Fruit fly (Drosophila melanogaster) whole organism, embryonic: Measurements from ENCODE around the gene CG33511.

Experiments used
- CG1024 ChIP-seq: fragments of 200-800 bp; sonication (Bioruptor generic); IDR thresholded peaks from 2 replicates; pipeline ENCODE4 v1.3.6; 2022; ENCODE audit warnings: missing biosample characterization, missing genetic modification characterization
- CG10959 ChIP-seq: fragments of 200-800 bp; sonication (Bioruptor generic); IDR thresholded peaks from 2 replicates; pipeline ENCODE4 v1.3.6; 2022; ENCODE audit warnings: missing biosample characterization, missing genetic modification characterization
- CG12236 ChIP-seq: fragments of 200-800 bp; sonication (Bioruptor generic); optimal IDR thresholded peaks from 2 replicates; lab custom pipeline; 2016; ENCODE audit warnings: missing biosample characterization, missing genetic modification characterization
- CG13424 ChIP-seq: fragments of 200-800 bp; sonication (Bioruptor generic); optimal IDR thresholded peaks from 2 replicates; lab custom pipeline; 2019; ENCODE audit warnings: missing biosample characterization, mild to moderate bottlenecking, missing genetic modification characterization, moderate library complexity
- CG14667 ChIP-seq: fragments of 200-800 bp; sonication (Bioruptor generic); IDR thresholded peaks from 2 replicates; pipeline ENCODE4 v1.3.6; 2022; ENCODE audit warnings: missing biosample characterization, missing genetic modification characterization
- CG15269 ChIP-seq: fragments of 200-800 bp; sonication (Bioruptor generic); optimal IDR thresholded peaks from 2 replicates; lab custom pipeline; 2018; ENCODE audit warnings: missing biosample characterization, mild to moderate bottlenecking, missing genetic modification characterization, moderate library complexity
- CG15514 ChIP-seq: fragments of 200-800 bp; sonication (Bioruptor generic); optimal IDR thresholded peaks from 3 replicates; lab custom pipeline; 2017; ENCODE audit warnings: missing biosample characterization, missing genetic modification characterization, mild to moderate bottlenecking, moderate library complexity, missing genetic modification reagents
- CG1792 ChIP-seq: fragments of 200-800 bp; sonication (Bioruptor generic); optimal IDR thresholded peaks from 2 replicates; lab custom pipeline; 2016; ENCODE audit warnings: missing biosample characterization, missing genetic modification characterization
- CG2199 ChIP-seq: fragments of 200-800 bp; sonication (Bioruptor generic); IDR thresholded peaks from 3 replicates; pipeline ENCODE4 v1.3.6; 2022; ENCODE audit warnings: missing biosample characterization, missing genetic modification characterization
- CG31365 ChIP-seq: fragments of 200-800 bp; sonication (Bioruptor generic); optimal IDR thresholded peaks from 2 replicates; lab custom pipeline; 2018; ENCODE audit warnings: missing biosample characterization, mild to moderate bottlenecking, missing genetic modification characterization
- CG32772 ChIP-seq: fragments of 200-800 bp; sonication (Bioruptor generic); IDR thresholded peaks from 2 replicates; pipeline ENCODE4 v1.3.6; 2022; ENCODE audit warnings: missing biosample characterization, missing genetic modification characterization
- CG34224 ChIP-seq: fragments of 200-800 bp; sonication (Bioruptor generic); IDR thresholded peaks from 3 replicates; pipeline ENCODE4 v1.3.6; 2022; ENCODE audit warnings: missing biosample characterization, missing genetic modification characterization; ENCODE audit not compliant: partially characterized antibody
- CG3847 ChIP-seq: fragments of 200-800 bp; sonication (Bioruptor generic); IDR thresholded peaks from 2 replicates; pipeline ENCODE4 v1.3.6; 2022; ENCODE audit warnings: missing biosample characterization, missing genetic modification characterization
- CG6654 ChIP-seq: fragments of 200-800 bp; sonication (Bioruptor generic); optimal IDR thresholded peaks from 2 replicates; lab custom pipeline; 2017; ENCODE audit warnings: missing biosample characterization, mild to moderate bottlenecking, missing genetic modification characterization
- CG7372 ChIP-seq: fragments of 200-800 bp; sonication (Bioruptor generic); IDR thresholded peaks from 2 replicates; pipeline ENCODE4 v1.3.6; 2022; ENCODE audit warnings: missing biosample characterization, missing genetic modification characterization
- CHES-1-like ChIP-seq: fragments of 200-800 bp; sonication (Bioruptor generic); optimal IDR thresholded peaks from 2 replicates; lab custom pipeline; 2016; ENCODE audit warnings: missing biosample characterization, missing genetic modification characterization
- D19A ChIP-seq: fragments of 200-800 bp; optimal IDR thresholded peaks from 3 replicates; lab custom pipeline; 2019; ENCODE audit warnings: missing biosample characterization, mild to moderate bottlenecking, missing genetic modification characterization, moderate library complexity
- Dek ChIP-seq: fragments of 200-800 bp; sonication (Bioruptor generic); optimal IDR thresholded peaks from 3 replicates; lab custom pipeline; 2019; ENCODE audit warnings: missing biosample characterization, mild to moderate bottlenecking, missing genetic modification characterization, moderate library complexity
- Doc2 ChIP-seq: fragments of 200-800 bp; sonication (Bioruptor generic); IDR thresholded peaks from 2 replicates; pipeline ENCODE4 v1.3.6; 2022; ENCODE audit warnings: missing biosample characterization, missing genetic modification characterization
- Dp ChIP-seq: fragments of 200-800 bp; sonication (Bioruptor generic); optimal IDR thresholded peaks from 2 replicates; lab custom pipeline; 2018; ENCODE audit warnings: missing biosample characterization, mild to moderate bottlenecking, missing genetic modification characterization, moderate library complexity
- Fer2 ChIP-seq: fragments of 200-800 bp; sonication (Bioruptor generic); optimal IDR thresholded peaks from 2 replicates; lab custom pipeline; 2018; ENCODE audit warnings: missing biosample characterization, mild to moderate bottlenecking, missing genetic modification characterization, moderate library complexity
- HLH54F ChIP-seq: fragments of 200-800 bp; sonication (Bioruptor generic); optimal IDR thresholded peaks from 3 replicates; lab custom pipeline; 2016; ENCODE audit warnings: missing biosample characterization, missing genetic modification characterization
- Hr51 ChIP-seq, 2 experiments: fragments of 200-800 bp; sonication (Bioruptor generic); optimal IDR thresholded peaks; 2 replicates in 1 of 2; 3 replicates in 1 of 2; lab custom pipeline; 2016 to 2018; ENCODE audit warnings: missing biosample characterization in 2 of 2, missing genetic modification characterization in 2 of 2, mild to moderate bottlenecking in 1 of 2, moderate library complexity in 1 of 2
- Lpt ChIP-seq: fragments of >200 bp; optimal IDR thresholded peaks from 2 replicates; lab custom pipeline; 2018; ENCODE audit warnings: missing biosample characterization, missing genetic modification characterization
- Max ChIP-seq: fragments of 200-800 bp; sonication (Bioruptor generic); optimal IDR thresholded peaks from 2 replicates; lab custom pipeline; 2016; ENCODE audit warnings: missing biosample characterization, mild to moderate bottlenecking, missing genetic modification characterization
- Meics ChIP-seq: fragments of 200-800 bp; sonication (Bioruptor generic); optimal IDR thresholded peaks from 2 replicates; lab custom pipeline; 2017; ENCODE audit warnings: missing biosample characterization, mild to moderate bottlenecking, missing genetic modification characterization
- Neu2 ChIP-seq: fragments of 200-800 bp; sonication (Bioruptor generic); optimal IDR thresholded peaks from 3 replicates; lab custom pipeline; 2016; ENCODE audit warnings: missing biosample characterization, missing genetic modification characterization, borderline replicate concordance
- Optix ChIP-seq: fragments of 200-800 bp; sonication (Bioruptor generic); IDR thresholded peaks from 3 replicates; pipeline ENCODE4 v1.3.6; 2022; ENCODE audit warnings: missing biosample characterization, missing genetic modification characterization
- ac ChIP-seq: fragments of 200-800 bp; sonication (Bioruptor generic); optimal IDR thresholded peaks from 3 replicates; lab custom pipeline; 2017; ENCODE audit warnings: missing biosample characterization, mild to moderate bottlenecking, missing genetic modification characterization
- amos ChIP-seq: fragments of 200-800 bp; sonication (Bioruptor generic); IDR thresholded peaks from 2 replicates; pipeline ENCODE4 v1.3.6; 2022; ENCODE audit warnings: missing biosample characterization, missing genetic modification characterization; ENCODE audit not compliant: partially characterized antibody
- ash1 ChIP-seq: fragments of 200-800 bp; sonication (Bioruptor generic); optimal IDR thresholded peaks from 2 replicates; lab custom pipeline; 2018; ENCODE audit warnings: missing biosample characterization, mild to moderate bottlenecking, missing genetic modification characterization
- bab2 ChIP-seq: fragments of 200-800 bp; sonication (Bioruptor generic); optimal IDR thresholded peaks from 2 replicates; lab custom pipeline; 2016; ENCODE audit warnings: missing biosample characterization, missing genetic modification characterization
- cad ChIP-seq: fragments of >200 bp; optimal IDR thresholded peaks from 2 replicates; lab custom pipeline; 2017; ENCODE audit warnings: missing biosample characterization, missing genetic modification characterization
- ci ChIP-seq: fragments of 200-800 bp; sonication (Bioruptor generic); IDR thresholded peaks from 3 replicates; pipeline ENCODE4 v1.3.6; 2022; ENCODE audit warnings: missing biosample characterization, missing genetic modification characterization
- dysf ChIP-seq: fragments of 200-800 bp; sonication (Bioruptor generic); IDR thresholded peaks from 3 replicates; pipeline ENCODE4 v1.3.6; 2022; ENCODE audit warnings: missing biosample characterization, missing genetic modification characterization
- grau ChIP-seq: fragments of 200-800 bp; optimal IDR thresholded peaks from 3 replicates; lab custom pipeline; 2019; ENCODE audit warnings: missing biosample characterization, mild to moderate bottlenecking, missing genetic modification characterization, moderate library complexity
- gt ChIP-seq: fragments of 200-800 bp; sonication (Bioruptor generic); IDR thresholded peaks from 2 replicates; pipeline ENCODE4 v1.3.6; 2022; ENCODE audit warnings: missing biosample characterization, missing genetic modification characterization
- her ChIP-seq: fragments of 200-800 bp; sonication (Bioruptor generic); optimal IDR thresholded peaks from 2 replicates; lab custom pipeline; 2016; ENCODE audit warnings: missing biosample characterization, missing genetic modification characterization
- hkb ChIP-seq, 2 experiments: fragments of 200-800 bp in 1 of 2; fragments of >200 bp in 1 of 2; sonication (Bioruptor generic) in 1 of 2; IDR thresholded peaks in 1 of 2; optimal IDR thresholded peaks in 1 of 2; 2 replicates each; pipeline versions ENCODE4 v1.3.6 to Lab custom; 2017 to 2022; ENCODE audit warnings: missing biosample characterization in 1 of 2, missing genetic modification characterization in 1 of 2
- kni ChIP-seq: fragments of 200-800 bp; sonication (Bioruptor generic); optimal IDR thresholded peaks from 3 replicates; lab custom pipeline; 2017; ENCODE audit warnings: mild to moderate bottlenecking, missing biosample characterization, missing genetic modification reagents, missing genetic modification characterization
- org-1 ChIP-seq: fragments of 200-800 bp; sonication (Bioruptor generic); optimal IDR thresholded peaks from 2 replicates; lab custom pipeline; 2017; ENCODE audit warnings: missing biosample characterization, missing genetic modification characterization
- otp ChIP-seq: fragments of 200-800 bp; sonication (Bioruptor generic); IDR thresholded peaks from 3 replicates; pipeline ENCODE4, ENCODE4 v1.3.6; 2022; ENCODE audit warnings: missing biosample characterization, missing genetic modification characterization
- pan ChIP-seq, 4 experiments: fragments of >200 bp in 3 of 4; fragments of 200-800 bp in 1 of 4; sonication (Bioruptor generic) in 1 of 4; optimal IDR thresholded peaks in 3 of 4; IDR thresholded peaks in 1 of 4; 2 replicates each; pipeline versions ENCODE4 v1.3.6 to Lab custom; 2017 to 2022; ENCODE audit warnings: missing biosample characterization in 2 of 4, missing genetic modification characterization in 2 of 4, mixed read lengths in 1 of 4
- pho ChIP-seq: fragments of 200-800 bp; sonication (Bioruptor generic); optimal IDR thresholded peaks from 2 replicates; lab custom pipeline; 2016; ENCODE audit warnings: missing biosample characterization, missing genetic modification characterization
- pita ChIP-seq: fragments of 200-800 bp; sonication (Bioruptor generic); optimal IDR thresholded peaks from 2 replicates; lab custom pipeline; 2017; ENCODE audit warnings: missing biosample characterization, mild to moderate bottlenecking, missing genetic modification characterization
- pnt ChIP-seq: fragments of 200-800 bp; sonication (Bioruptor generic); optimal IDR thresholded peaks from 3 replicates; lab custom pipeline; 2016; ENCODE audit warnings: missing biosample characterization, missing genetic modification characterization
- pzg ChIP-seq: fragments of 200-800 bp; sonication (Bioruptor generic); optimal IDR thresholded peaks from 3 replicates; lab custom pipeline; 2018; ENCODE audit warnings: missing biosample characterization, mild to moderate bottlenecking, missing genetic modification characterization, moderate library complexity
- seq ChIP-seq: fragments of 200-800 bp; sonication (Bioruptor generic); IDR thresholded peaks from 2 replicates; pipeline ENCODE4 v1.3.6; 2022; ENCODE audit warnings: missing biosample characterization, missing genetic modification characterization
- tio ChIP-seq: fragments of 200-800 bp; sonication (Bioruptor generic); optimal IDR thresholded peaks from 2 replicates; lab custom pipeline; 2017; ENCODE audit warnings: missing biosample characterization, missing genetic modification characterization, inconsistent platforms
- tx ChIP-seq: fragments of 200-800 bp; sonication (Bioruptor generic); optimal IDR thresholded peaks from 2 replicates; lab custom pipeline; 2016; ENCODE audit warnings: missing biosample characterization, missing genetic modification characterization
- vvl ChIP-seq: fragments of 200-800 bp; sonication (Bioruptor generic); IDR thresholded peaks from 2 replicates; pipeline ENCODE4 v1.3.6; 2022; ENCODE audit warnings: missing biosample characterization, missing genetic modification characterization

Gene CG33511

DNA sequence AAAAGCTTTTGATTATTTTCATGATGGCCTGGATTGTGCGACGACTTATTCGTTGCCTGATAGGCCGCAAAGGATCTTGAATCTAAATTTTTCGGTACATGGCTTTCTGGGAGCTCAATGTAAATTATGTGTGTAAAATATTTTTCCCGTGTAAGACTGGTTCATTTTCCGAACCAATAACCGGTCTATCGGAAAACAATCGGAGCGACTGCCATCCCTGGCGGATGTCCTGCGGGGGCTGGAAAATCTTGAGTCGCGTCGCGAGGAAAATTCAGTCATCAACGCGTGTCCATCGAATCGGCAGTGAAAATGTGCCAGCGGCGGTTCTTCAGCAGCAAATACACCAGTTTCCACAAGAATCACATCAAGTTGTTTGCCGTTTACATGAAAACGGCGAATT is 22.0 kb upstream of the CG33511 start, which contains the start of the genes CG46307 and Nhe2 (continued):
- TF ChIP-seq bab2 (no peak), Lpt (GFP tag; lab: Kevin White, UChicago) (no peak), CG15514 (GFP tag; lab: Kevin White, UChicago) (peak; percentile 98), pho (no peak), Max (GFP tag; lab: Kevin White, UChicago) (no peak), seq (GFP tag; lab: Robert Waterston, UW) (no peak), CG3847 (GFP tag; lab: Robert Waterston, UW) (no peak), her (GFP tag; lab: Kevin White, UChicago) (no peak), tx (GFP tag; lab: Kevin White, UChicago) (no peak), Doc2 (GFP tag; lab: Robert Waterston, UW) (no peak), CG1024 (GFP tag; lab: Robert Waterston, UW) (no peak), CG12236 (no peak), Optix (no peak), ash1 (GFP tag; lab: Kevin White, UChicago) (no peak), gt (GFP tag; lab: Robert Waterston, UW) (no peak), CG1792 (GFP tag; lab: Kevin White, UChicago) (no peak), vvl (GFP tag; lab: Robert Waterston, UW) (no peak), Dek (tag; lab: Kevin White, UChicago) (no peak), HLH54F (GFP tag; lab: Kevin White, UChicago) (no peak), CG34224 (GFP tag; lab: Robert Waterston, UW) (no peak), CG7372 (GFP tag; lab: Robert Waterston, UW) (no peak), cad (GFP tag; lab: Kevin White, UChicago) (no peak), pita (GFP tag; lab: Kevin White, UChicago) (no peak), D19A (tag; lab: Kevin White, UChicago) (no peak), Hr51 (GFP tag; optimal IDR thresholded peaks at IDR 0.05; lab: Kevin White, UChicago) (no peak), CG15269 (tag; lab: Kevin White, UChicago) (no peak), CG2199 (peak; percentile 68), pan (optimal IDR thresholded peaks at IDR 0.05; lab: Kevin White, UChicago) (no peak), pan (GFP tag; optimal IDR thresholded peaks at IDR 0.05 in 1 of 2, IDR thresholded peaks at IDR 0.05 in 1 of 2) (peak in 1 of 2 experiments; percentile 15), pzg (GFP tag; lab: Kevin White, UChicago) (peak; percentile 43), Fer2 (tag; lab: Kevin White, UChicago) (no peak), Meics (GFP tag; lab: Kevin White, UChicago) (peak; percentile 1), org-1 (GFP tag; lab: Kevin White, UChicago) (no peak), CG31365 (no peak), otp (GFP tag; lab: Robert Waterston, UW) (no peak), CHES-1-like (no peak), grau (no peak), CG13424 (tag; lab: Kevin White, UChicago) (no peak), dysf (GFP tag; lab: Robert Waterston, UW) (no peak), Dp (GFP tag; lab: Kevin White, UChicago) (no peak), CG32772 (GFP tag; lab: Robert Waterston, UW) (no peak), pnt (GFP tag; lab: Kevin White, UChicago) (no peak), amos (peak; percentile 38; the same call in 1 of the 2 replicates), tio (no peak), hkb (optimal IDR thresholded peaks at IDR 0.05; lab: Kevin White, UChicago) (no peak), hkb (GFP tag; IDR thresholded peaks at IDR 0.05; lab: Robert Waterston, UW) (no peak), ci (GFP tag; lab: Robert Waterston, UW) (peak; percentile 60; the same call in 1 of the 3 replicates), CG6654 (GFP tag; lab: Kevin White, UChicago) (no peak), kni (GFP tag; lab: Kevin White, UChicago) (no peak), CG10959 (GFP tag; lab: Robert Waterston, UW) (no peak), CG14667 (no peak), ac (GFP tag; lab: Kevin White, UChicago) (no peak), Neu2 (GFP tag; lab: Kevin White, UChicago) (no peak)
